Worm (Caenorhabditis elegans) whole organism, L4/young adult: ENCODE measurements around the gene Y7A5A.10.

Experiments
- W03F9.2 ChIP-seq: fragments of 150-350 bp; optimal IDR thresholded peaks from 2 replicates; lab custom pipeline; 2014; ENCODE audit warnings: missing biosample characterization, missing genetic modification characterization
- dao-5 ChIP-seq: sonication (generic microtip); optimal IDR thresholded peaks from 2 replicates; lab custom pipeline; 2016; ENCODE audit warnings: missing genotype, missing genetic modification characterization, moderate library complexity, missing compliant biosample characterization
- him-1 ChIP-seq: sonication (generic microtip); optimal IDR thresholded peaks from 2 replicates; lab custom pipeline; 2016; ENCODE audit warnings: missing genotype, missing genetic modification reagents, missing genetic modification characterization, missing compliant biosample characterization

The Y7A5A.10 gene

DNA sequence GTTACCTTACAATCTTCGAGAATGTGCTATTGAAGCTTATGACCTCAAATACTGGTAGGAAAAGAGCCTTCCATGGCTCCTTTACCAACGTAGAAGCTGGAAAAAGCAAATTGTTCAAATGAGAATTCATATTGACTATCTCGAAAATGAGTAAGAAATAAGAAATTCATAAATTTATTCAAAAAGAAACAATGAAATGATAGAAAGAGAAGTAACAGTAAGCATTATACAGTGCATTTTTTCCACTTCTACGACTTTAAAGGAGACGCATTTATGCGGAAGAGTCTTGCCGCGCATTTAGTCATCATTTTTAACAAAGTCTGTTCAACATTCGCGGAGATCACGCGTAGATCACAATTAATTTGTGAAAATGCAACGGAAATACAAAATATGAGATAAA is at the start of gene Y7A5A.10:
Y7A5A.10 (minus strand) TSS at position 101 of the 400 bp plus-strand sequence.
- TF ChIP-seq dao-5 (tag; lab: Kevin White, UChicago) (no peak), him-1 (tag; lab: Kevin White, UChicago) (no peak), W03F9.2 (tag; lab: Kevin White, UChicago) (no peak)

DNA sequence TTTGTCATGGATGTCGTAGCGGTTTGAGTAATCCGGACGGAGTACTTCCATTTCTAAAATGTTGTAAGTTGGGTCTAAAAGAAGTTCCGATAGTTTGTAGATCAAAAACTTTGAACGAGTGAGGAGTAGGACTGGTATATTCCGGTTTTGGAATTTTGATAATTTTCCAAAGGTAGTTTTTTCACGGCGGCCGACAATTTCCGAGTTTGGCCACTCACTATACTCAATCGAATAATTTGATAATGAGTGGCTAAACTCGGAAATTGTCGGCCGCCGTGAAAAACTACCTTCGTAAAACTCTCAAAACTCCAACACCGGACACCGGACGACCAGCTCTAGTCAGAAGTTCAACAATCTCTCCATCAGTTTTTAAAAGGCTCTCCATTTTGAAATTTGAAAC is 49.5 kb upstream of the Y7A5A.10 start:
- TF ChIP-seq W03F9.2 (tag; lab: Kevin White, UChicago) (no peak), dao-5 (tag; lab: Kevin White, UChicago) (no peak), him-1 (tag; lab: Kevin White, UChicago) (no peak)

DNA sequence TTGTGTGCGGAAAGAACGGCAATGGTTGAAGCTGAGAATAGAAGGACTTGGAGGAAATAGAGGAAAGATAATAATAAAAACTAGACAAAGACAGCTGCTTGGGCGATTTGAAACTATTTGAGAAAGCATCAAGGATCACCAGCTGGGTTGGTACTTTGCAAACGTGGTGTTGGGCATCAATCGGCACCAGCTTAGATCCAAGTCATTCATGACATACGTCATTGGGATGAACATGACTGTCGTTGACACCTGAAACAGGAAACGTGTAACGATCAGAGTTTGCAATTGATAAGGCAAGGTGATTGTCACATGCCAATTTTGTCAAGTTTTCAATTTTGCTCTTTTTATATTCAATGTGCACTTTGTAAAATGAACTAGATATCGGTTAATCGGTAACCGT is 47.6 kb upstream of the Y7A5A.10 start:
- TF ChIP-seq dao-5 (tag; lab: Kevin White, UChicago) (no peak), W03F9.2 (tag; lab: Kevin White, UChicago) (no peak), him-1 (tag; lab: Kevin White, UChicago) (no peak)

DNA sequence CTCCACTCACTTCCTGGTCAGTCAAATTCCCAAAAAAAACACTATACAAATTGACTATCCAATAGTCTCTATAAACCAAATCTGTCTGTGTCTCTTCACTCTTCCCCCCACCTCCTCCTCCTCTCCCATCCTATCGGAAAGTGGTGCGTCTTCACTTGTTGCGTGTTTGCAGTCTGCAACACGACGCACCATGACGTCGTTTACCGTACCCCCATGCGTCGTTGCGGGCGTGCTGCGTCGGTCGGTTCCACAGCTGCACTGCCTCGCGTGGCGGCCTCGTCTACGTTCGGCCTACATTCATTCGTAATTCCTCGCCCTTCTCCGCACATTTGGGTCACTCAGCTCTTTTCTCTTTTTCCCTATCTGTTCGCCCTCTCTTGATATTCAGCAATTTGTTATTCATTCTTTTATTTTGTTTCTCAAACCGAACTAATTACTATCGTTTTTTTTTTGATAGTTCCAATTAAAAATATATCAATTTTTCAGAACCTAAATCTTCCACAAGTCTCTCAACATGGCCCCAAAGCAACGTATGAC is 46.3 kb upstream of the Y7A5A.10 start, which contains the start of gene serp-1.1:
serp-1.1 (plus strand) TSS at position 487 of the 537 bp plus-strand sequence.
- TF ChIP-seq dao-5 (tag; lab: Kevin White, UChicago), result peak; percentile 92
- peak; percentile 91 for TF ChIP-seq W03F9.2 (tag; lab: Kevin White, UChicago)
- peak; percentile 95 for TF ChIP-seq him-1 (tag; lab: Kevin White, UChicago)

DNA sequence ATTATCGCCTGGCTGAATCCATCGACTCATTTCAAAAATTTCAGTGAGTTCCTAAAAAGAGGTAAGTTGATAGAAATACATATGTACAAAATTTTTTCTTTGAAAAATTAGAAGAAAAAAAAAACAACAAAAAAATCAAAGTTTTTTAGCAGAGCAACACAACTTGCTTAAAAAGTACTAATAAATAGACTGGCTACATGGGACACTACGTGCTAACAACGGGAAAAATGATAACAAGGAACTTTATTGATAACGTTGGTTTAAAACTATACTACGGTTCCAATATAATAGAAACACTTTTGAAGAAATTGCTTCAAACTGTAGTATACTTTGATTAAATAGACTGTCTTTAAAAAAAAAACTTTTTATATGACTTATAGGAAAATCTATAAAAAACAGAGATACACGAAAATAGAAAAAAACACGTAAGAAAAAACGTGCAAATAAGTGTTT is 43.6 kb upstream of the Y7A5A.10 start, which contains the start of gene acox-1.6:
acox-1.6 (minus strand) TSS at position 51 of the 453 bp plus-strand sequence.
- TF ChIP-seq W03F9.2 (tag; lab: Kevin White, UChicago), result no peak
- no peak for TF ChIP-seq dao-5 (tag; lab: Kevin White, UChicago)
- no peak for TF ChIP-seq him-1 (tag; lab: Kevin White, UChicago)

DNA sequence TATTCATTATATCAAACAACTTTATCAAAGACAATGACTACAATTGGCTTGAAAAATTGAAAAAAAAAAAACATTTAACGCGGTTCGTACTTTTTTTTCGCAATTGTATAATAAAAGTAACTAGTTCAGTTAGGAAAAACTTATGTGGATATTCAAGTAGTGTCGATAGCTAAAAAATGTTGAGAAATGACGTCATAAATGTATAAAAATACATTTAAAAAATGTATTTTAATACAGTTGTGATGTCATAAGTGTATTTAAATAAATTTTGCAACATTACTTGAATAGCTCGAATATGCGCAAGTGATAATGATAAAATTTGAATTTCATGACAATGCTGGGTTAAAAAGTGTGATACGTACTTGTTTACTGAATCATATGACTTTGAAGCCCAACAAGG is 36.7 kb upstream of the Y7A5A.10 start:
- no peak for TF ChIP-seq W03F9.2 (tag; lab: Kevin White, UChicago)

DNA sequence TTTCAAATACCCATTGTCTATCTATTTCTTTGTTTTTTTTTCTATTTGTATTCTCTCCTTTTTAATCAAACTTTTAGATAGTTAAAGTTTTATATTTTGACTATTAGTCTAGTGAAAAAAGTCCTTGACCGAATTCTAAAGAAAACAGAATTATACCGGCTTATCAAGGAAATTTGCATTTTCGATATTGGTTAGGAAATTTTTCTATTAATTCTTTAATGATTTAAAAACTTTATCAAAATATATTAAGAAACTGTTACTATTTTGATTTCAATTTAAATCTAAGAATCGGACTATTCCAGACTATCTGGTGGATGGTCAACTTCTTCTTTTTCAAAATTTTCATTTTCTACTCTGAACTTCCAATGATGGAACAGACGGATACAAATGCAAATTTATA is 33.2 kb upstream of the Y7A5A.10 start, which contains the start of gene Y7A5A.20:
Y7A5A.20 (plus strand) TSS at position 301 of the 400 bp plus-strand sequence.
- TF ChIP-seq dao-5 (tag; lab: Kevin White, UChicago), result no peak
- TF ChIP-seq him-1 (tag; lab: Kevin White, UChicago), result no peak
- no peak for TF ChIP-seq W03F9.2 (tag; lab: Kevin White, UChicago)

DNA sequence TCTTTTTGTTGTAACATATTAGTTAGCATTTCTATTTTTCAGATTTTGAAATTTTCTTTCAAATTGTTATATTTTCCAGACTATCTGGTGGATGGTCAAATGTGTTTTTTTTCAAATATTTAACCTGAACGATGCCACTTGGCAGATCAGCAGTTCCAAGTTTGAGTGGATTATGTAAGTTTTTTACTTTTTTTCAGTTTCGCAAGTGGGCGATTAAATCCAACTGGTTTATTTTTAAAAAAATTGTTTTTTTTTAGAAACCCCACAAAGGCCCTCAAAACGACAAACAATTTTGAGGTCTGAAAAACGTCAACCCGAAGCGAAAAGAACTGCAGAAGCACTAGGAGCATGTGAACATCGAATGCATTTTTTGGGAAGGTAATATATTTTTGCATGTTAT is 32.0 kb upstream of the Y7A5A.10 start, which contains the start of gene Y7A5A.9:
Y7A5A.9 (plus strand) TSS at position 301 of the 400 bp plus-strand sequence.
- TF ChIP-seq dao-5 (tag; lab: Kevin White, UChicago) (no peak), W03F9.2 (tag; lab: Kevin White, UChicago) (no peak), him-1 (tag; lab: Kevin White, UChicago) (no peak)

DNA sequence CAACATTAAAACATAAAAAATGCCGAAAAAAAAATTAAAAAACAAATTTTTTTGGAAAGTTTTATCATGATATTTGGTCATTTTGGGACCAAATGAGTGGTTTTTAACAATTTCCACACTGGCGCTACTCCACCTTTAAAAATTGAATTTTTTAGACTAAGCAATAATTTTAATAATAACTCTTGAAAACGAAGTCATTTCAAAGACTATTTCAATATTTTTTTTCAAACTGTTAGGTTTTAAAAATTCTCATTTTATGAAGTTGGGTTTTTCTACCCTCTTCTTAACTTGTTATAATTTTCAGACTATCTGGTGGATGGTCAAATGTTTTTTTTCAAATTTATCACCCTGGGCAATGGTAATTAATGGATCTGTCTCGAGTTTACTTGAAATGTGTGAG is 27.3 kb upstream of the Y7A5A.10 start, which contains the start of gene Y7A5A.8:
Y7A5A.8 (plus strand) TSS at position 301 of the 400 bp plus-strand sequence.
- TF ChIP-seq W03F9.2 (tag; lab: Kevin White, UChicago) (no peak), him-1 (tag; lab: Kevin White, UChicago) (no peak), dao-5 (tag; lab: Kevin White, UChicago) (no peak)

DNA sequence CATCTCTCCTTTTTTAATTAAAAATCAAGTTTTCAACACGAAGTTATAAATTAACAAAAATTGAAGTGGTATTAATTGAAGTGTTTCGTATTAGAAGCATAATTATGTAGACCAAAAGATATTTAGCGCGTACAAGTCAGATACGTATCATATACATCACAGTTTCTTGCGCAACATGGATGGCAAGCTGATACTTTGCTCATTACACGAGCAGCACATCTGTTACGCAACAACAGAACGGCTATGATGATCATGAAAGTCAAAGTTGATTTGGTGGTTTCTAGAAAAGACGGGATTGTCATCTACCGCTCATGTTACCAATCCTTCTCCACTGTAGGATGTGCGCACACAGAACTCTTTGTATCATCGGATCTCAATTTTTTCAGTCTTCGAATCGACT is 19.7 kb upstream of the Y7A5A.10 start:
- TF ChIP-seq W03F9.2 (tag; lab: Kevin White, UChicago) (no peak), him-1 (tag; lab: Kevin White, UChicago) (no peak), dao-5 (tag; lab: Kevin White, UChicago) (no peak)

DNA sequence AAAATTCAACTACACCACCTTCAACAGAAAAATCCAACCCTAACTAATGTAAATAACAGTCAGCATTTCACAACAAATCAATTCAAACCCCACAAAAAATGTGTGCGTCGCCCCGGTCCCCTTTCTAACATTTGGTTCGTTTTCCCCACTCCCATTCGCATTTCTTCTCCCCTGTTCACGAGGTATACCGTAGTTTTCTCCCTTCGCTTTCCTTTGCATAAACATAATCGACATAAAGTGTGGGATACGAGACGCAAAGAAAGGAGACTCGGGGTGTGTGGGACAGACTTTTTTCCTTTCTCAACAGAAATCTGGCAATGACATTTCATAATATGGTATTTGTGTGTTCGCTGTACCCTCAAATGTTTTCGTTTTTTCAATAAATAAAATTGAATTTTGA is 16.5 kb upstream of the Y7A5A.10 start:
- TF ChIP-seq dao-5 (tag; lab: Kevin White, UChicago), result no peak
- TF ChIP-seq W03F9.2 (tag; lab: Kevin White, UChicago), result no peak
- TF ChIP-seq him-1 (tag; lab: Kevin White, UChicago), result no peak

DNA sequence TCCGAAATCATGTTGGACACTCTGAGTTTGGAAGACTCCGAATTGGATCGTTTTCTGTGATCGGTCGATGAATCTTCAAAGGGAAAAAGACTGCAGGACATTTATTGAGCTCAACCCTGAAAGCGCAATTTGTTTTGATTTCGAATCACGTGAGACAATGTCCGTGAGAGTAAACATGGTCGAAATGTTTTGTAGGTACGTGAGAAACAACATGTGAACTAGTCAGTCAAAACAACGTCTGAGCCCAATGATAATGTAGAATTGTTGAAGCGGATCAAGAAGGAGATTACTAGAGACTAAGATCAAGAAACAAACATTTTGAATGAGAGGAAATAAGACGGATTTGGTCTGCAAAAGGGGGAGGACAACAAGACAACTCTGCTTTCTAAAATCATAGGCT is 9.2 kb upstream of the Y7A5A.10 start, which contains the start of gene Y7A5A.7:
Y7A5A.7 (minus strand) TSS at position 101 of the 400 bp plus-strand sequence.
- TF ChIP-seq dao-5 (tag; lab: Kevin White, UChicago) (no peak), him-1 (tag; lab: Kevin White, UChicago) (no peak), W03F9.2 (tag; lab: Kevin White, UChicago) (no peak)

DNA sequence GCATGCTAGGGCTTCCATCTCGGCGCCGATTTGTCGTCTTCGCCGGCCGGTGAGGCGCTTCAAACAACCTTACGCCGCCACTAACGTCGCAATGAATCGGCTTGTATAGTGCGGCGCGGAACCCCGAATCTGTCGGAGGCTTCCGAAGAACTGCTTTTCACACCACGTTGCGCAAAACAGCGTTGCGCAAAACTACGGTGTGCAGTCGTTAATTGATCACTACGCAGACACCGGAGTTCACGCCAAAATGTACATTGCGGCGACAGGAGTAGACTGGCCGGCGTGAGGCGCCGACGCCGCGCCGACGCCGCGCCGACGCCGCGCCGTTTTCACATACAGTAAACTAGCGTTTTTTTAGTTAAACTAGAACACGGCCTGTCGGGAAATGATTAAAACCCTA is 7.0 kb upstream of the Y7A5A.10 start:
- TF ChIP-seq dao-5 (tag; lab: Kevin White, UChicago) (no peak), W03F9.2 (tag; lab: Kevin White, UChicago) (no peak), him-1 (tag; lab: Kevin White, UChicago) (no peak)

DNA sequence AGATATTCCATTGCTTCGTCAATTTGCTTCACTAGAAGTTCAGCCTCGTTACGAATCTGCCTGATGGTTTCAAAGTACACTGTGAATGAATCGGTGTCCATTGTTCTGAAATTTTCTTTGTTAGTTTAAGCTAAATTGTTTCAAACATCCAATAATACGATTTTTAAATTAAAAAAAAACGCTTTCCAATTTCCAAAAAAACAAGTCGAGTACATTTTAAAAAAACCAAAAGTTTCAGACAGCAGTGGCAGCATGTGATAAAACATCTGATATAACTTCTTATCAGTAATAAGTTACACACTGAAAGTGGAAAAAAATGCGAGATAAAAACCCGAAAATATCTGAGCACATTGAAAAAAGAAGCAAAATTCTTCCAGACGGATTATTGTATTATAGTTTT is 4.7 kb upstream of the Y7A5A.10 start, which contains the start of gene Y7A5A.6:
Y7A5A.6 (minus strand) TSS at position 101 of the 400 bp plus-strand sequence.
- TF ChIP-seq W03F9.2 (tag; lab: Kevin White, UChicago) (no peak), him-1 (tag; lab: Kevin White, UChicago) (no peak)
